Worm (Caenorhabditis elegans): ENCODE measurements around the gene ndub-8.

- no peak for TF ChIP-seq nhr-232 (tag; optimal IDR thresholded peaks at IDR 0.05)
- TF ChIP-seq ceh-31 (tag; optimal IDR thresholded peaks at IDR 0.05) = no peak
- no peak for TF ChIP-seq pax-1 (tag; optimal IDR thresholded peaks at IDR 0.05)
Measured at ce11 chrII:13862453-13862852, 10.2 kb upstream of the ndub-8 start.
